Worm (Caenorhabditis elegans): Measurements from ENCODE around the gene ZC513.3.

DNA sequence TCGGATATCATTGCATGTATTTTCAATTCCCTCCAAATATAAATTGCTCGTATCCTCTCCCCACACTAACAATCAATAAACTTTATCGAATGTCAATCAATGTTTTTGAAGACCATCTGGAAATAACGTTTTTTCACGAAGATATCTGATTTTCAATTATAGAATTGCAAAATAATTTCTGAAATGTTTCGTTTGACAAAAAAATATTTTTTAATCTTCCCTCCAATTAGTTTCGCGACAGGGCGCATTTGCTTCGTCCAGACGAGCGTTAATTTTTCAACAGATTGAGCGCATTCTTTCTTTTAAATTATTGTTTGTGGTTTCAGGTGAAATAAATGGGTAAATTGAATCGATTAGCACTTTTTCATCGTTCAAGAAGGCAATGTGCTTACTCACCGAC lies 15.7 kb upstream of the ZC513.3 start, which contains the start of gene vars-1:
- TF ChIP-seq zag-1 (tag; optimal IDR thresholded peaks at IDR 0.05) (no peak), ceh-82 (tag; optimal IDR thresholded peaks at IDR 0.05) (no peak), daf-12 (tag; optimal IDR thresholded peaks at IDR 0.05) (no peak)
